Worm (Caenorhabditis elegans) whole organism, young adult: ENCODE measurements around the gene fcmt-1.

Source experiments
- B0035.1 ChIP-seq: sonication (generic microtip); optimal IDR thresholded peaks from 2 replicates; lab custom pipeline; 2016; ENCODE audit warnings: missing genetic modification characterization, mild to moderate bottlenecking, missing compliant biosample characterization, missing genotype, missing genetic modification reagents
- B0336.3 ChIP-seq: fragments of 200-800 bp; sonication (Bioruptor generic); IDR thresholded peaks from 2 replicates; pipeline ENCODE4 v1.3.6; 2022; ENCODE audit warnings: missing genetic modification characterization, missing compliant biosample characterization
- C17E4.6 ChIP-seq: fragments of 200-800 bp; sonication (Bioruptor generic); IDR thresholded peaks from 2 replicates; pipeline ENCODE4 v1.3.6; 2022; ENCODE audit warnings: missing genetic modification reagents, missing genetic modification characterization, missing compliant biosample characterization
- F23B12.7 ChIP-seq: sonication (generic microtip); optimal IDR thresholded peaks from 2 replicates; lab custom pipeline; 2017; ENCODE audit warnings: missing genetic modification characterization, mild to moderate bottlenecking, missing compliant biosample characterization, antibody characterized with exemption, moderate library complexity; ENCODE audit not compliant: insufficient read depth
- F37B4.10 ChIP-seq: fragments of 200-800 bp; sonication (Bioruptor generic); IDR thresholded peaks from 2 replicates; pipeline ENCODE4 v1.3.6; 2022; ENCODE audit warnings: missing genetic modification characterization, missing compliant biosample characterization
- F52B5.7 ChIP-seq: sonication (generic microtip); optimal IDR thresholded peaks from 2 replicates; lab custom pipeline; 2016; ENCODE audit warnings: mild to moderate bottlenecking, missing genetic modification characterization, missing compliant biosample characterization
- F57C9.4 ChIP-seq: sonication (generic microtip); optimal IDR thresholded peaks from 2 replicates; lab custom pipeline; 2017; ENCODE audit warnings: mild to moderate bottlenecking, missing genetic modification characterization, missing compliant biosample characterization
- K12H6.12 ChIP-seq: fragments of 200-800 bp; sonication (Bioruptor generic); optimal IDR thresholded peaks from 2 replicates; lab custom pipeline; 2018; ENCODE audit warnings: mild to moderate bottlenecking, missing genetic modification characterization, missing compliant biosample characterization
- Y56A3A.18 ChIP-seq: fragments of 200-800 bp; sonication (Bioruptor generic); IDR thresholded peaks from 2 replicates; pipeline ENCODE4 v1.3.6; 2022; ENCODE audit warnings: missing genetic modification reagents, missing genetic modification characterization, missing compliant biosample characterization
- Y67H2A.10 ChIP-seq: fragments of 200-800 bp; sonication (Bioruptor generic); conservative IDR thresholded peaks from 2 replicates; pipeline ENCODE4 v1.3.6; 2022; ENCODE audit warnings: missing genetic modification reagents, missing genetic modification characterization, missing compliant biosample characterization
- ZK185.1 ChIP-seq: sonication (generic microtip); optimal IDR thresholded peaks from 2 replicates; lab custom pipeline; 2016; ENCODE audit warnings: mild to moderate bottlenecking, missing genetic modification characterization, missing compliant biosample characterization; ENCODE audit not compliant: poor library complexity, severe bottlenecking
- atf-7 ChIP-seq: sonication (generic microtip); optimal IDR thresholded peaks from 2 replicates; lab custom pipeline; 2017; ENCODE audit warnings: mild to moderate bottlenecking, missing genetic modification characterization, missing compliant biosample characterization
- attf-5 ChIP-seq: fragments of 200-800 bp; sonication (Bioruptor generic); optimal IDR thresholded peaks from 2 replicates; lab custom pipeline; 2018; ENCODE audit warnings: mild to moderate bottlenecking, missing genetic modification characterization, missing compliant biosample characterization
- bed-2 ChIP-seq: fragments of 200-800 bp; sonication (Bioruptor generic); IDR thresholded peaks from 2 replicates; pipeline ENCODE4 v1.3.6; 2022; ENCODE audit warnings: missing genetic modification reagents, missing genetic modification characterization, missing compliant biosample characterization
- cebp-2 ChIP-seq: fragments of 200-800 bp; sonication (Bioruptor generic); IDR thresholded peaks from 2 replicates; pipeline ENCODE4 v1.3.6; 2022; ENCODE audit warnings: missing genetic modification characterization, missing compliant biosample characterization
- ceh-79 ChIP-seq: sonication (generic microtip); optimal IDR thresholded peaks from 2 replicates; lab custom pipeline; 2017; ENCODE audit warnings: mild to moderate bottlenecking, missing genetic modification characterization, missing compliant biosample characterization
- chd-7 ChIP-seq: sonication (generic microtip); optimal IDR thresholded peaks from 2 replicates; lab custom pipeline; 2016; ENCODE audit warnings: mild to moderate bottlenecking, missing genetic modification characterization, moderate library complexity, missing compliant biosample characterization
- egl-18 ChIP-seq: fragments of 200-800 bp; sonication (Bioruptor generic); IDR thresholded peaks from 2 replicates; pipeline ENCODE4 v1.3.6; 2022; ENCODE audit warnings: missing genetic modification reagents, missing genetic modification characterization, missing compliant biosample characterization
- hlh-26 ChIP-seq: fragments of 200-800 bp; sonication (Bioruptor generic); conservative IDR thresholded peaks from 2 replicates; pipeline ENCODE4 v1.3.6; 2022; ENCODE audit warnings: missing genetic modification reagents, missing genetic modification characterization, missing compliant biosample characterization
- hrde-1 ChIP-seq: sonication (generic microtip); optimal IDR thresholded peaks from 2 replicates; lab custom pipeline; 2016; ENCODE audit warnings: missing genetic modification characterization, mild to moderate bottlenecking, missing compliant biosample characterization, moderate library complexity, missing genotype, missing genetic modification reagents, borderline replicate concordance
- lag-1 ChIP-seq: fragments of 200-800 bp; sonication (Bioruptor generic); IDR thresholded peaks from 2 replicates; pipeline ENCODE4 v1.3.6; 2022; ENCODE audit warnings: missing genetic modification reagents, missing genetic modification characterization, missing compliant biosample characterization
- let-607 ChIP-seq, 2 experiments: fragments of 200-800 bp in 1 of 2; sonication (Bioruptor generic) in 1 of 2; sonication (generic microtip) in 1 of 2; optimal IDR thresholded peaks; 2 replicates each; lab custom pipeline; 2016 to 2018; ENCODE audit warnings: mild to moderate bottlenecking in 2 of 2, missing compliant biosample characterization in 2 of 2, missing genetic modification characterization in 2 of 2, moderate library complexity in 2 of 2, missing genotype in 1 of 2
- lin-35 ChIP-seq, 3 experiments: fragments of 150-350 bp in 2 of 3; sonication (generic microtip) in 1 of 3; optimal IDR thresholded peaks; 2 replicates each; lab custom pipeline; 2014 to 2018; ENCODE audit warnings: missing biosample characterization in 3 of 3, missing genetic modification characterization in 3 of 3, missing genetic modification reagents in 3 of 3
- lin-40 ChIP-seq: sonication (generic microtip); optimal IDR thresholded peaks from 2 replicates; lab custom pipeline; 2016; ENCODE audit warnings: missing genetic modification characterization, mild to moderate bottlenecking, missing compliant biosample characterization, missing genotype, missing genetic modification reagents
- lin-54 ChIP-seq: fragments of 200-800 bp; sonication (Bioruptor generic); optimal IDR thresholded peaks from 2 replicates; lab custom pipeline; 2018; ENCODE audit warnings: mild to moderate bottlenecking, missing genetic modification characterization, missing compliant biosample characterization
- madf-10 ChIP-seq: sonication (generic microtip); optimal IDR thresholded peaks from 2 replicates; lab custom pipeline; 2016; ENCODE audit warnings: mild to moderate bottlenecking, missing genetic modification characterization, missing compliant biosample characterization
- madf-3 ChIP-seq: fragments of 200-800 bp; sonication (Bioruptor generic); IDR thresholded peaks from 2 replicates; pipeline ENCODE4 v1.3.6; 2022; ENCODE audit warnings: missing genetic modification reagents, missing genetic modification characterization, missing compliant biosample characterization
- mcd-1 ChIP-seq: fragments of 200-800 bp; sonication (Bioruptor generic); IDR thresholded peaks from 2 replicates; pipeline ENCODE4 v1.3.6; 2022; ENCODE audit warnings: missing genetic modification reagents, missing genetic modification characterization, missing compliant biosample characterization
- mel-28 ChIP-seq: sonication (generic microtip); optimal IDR thresholded peaks from 2 replicates; lab custom pipeline; 2016; ENCODE audit warnings: borderline replicate concordance, mild to moderate bottlenecking, missing genetic modification characterization, missing compliant biosample characterization
- mes-4 ChIP-seq: sonication (generic microtip); optimal IDR thresholded peaks from 2 replicates; lab custom pipeline; 2016; ENCODE audit warnings: missing genotype, missing genetic modification characterization, missing compliant biosample characterization
- nfya-2 ChIP-seq: fragments of 200-800 bp; sonication (Bioruptor generic); IDR thresholded peaks from 2 replicates; pipeline ENCODE4 v1.3.6; 2022; ENCODE audit warnings: missing genetic modification reagents, missing genetic modification characterization, missing compliant biosample characterization
- nhr-120 ChIP-seq: fragments of 200-800 bp; sonication (Bioruptor generic); IDR thresholded peaks from 2 replicates; pipeline ENCODE4 v1.3.6; 2022; ENCODE audit warnings: missing genetic modification characterization, missing compliant biosample characterization
- nhr-80 ChIP-seq: sonication (generic microtip); optimal IDR thresholded peaks from 2 replicates; lab custom pipeline; 2016; ENCODE audit warnings: missing genetic modification characterization, missing compliant biosample characterization
- rcor-1 ChIP-seq: fragments of 200-800 bp; sonication (Bioruptor generic); IDR thresholded peaks from 2 replicates; pipeline ENCODE4 v1.3.6; 2022; ENCODE audit warnings: missing genetic modification reagents, missing genetic modification characterization, missing compliant biosample characterization
- rec-8 ChIP-seq, 2 experiments: sonication (generic microtip); optimal IDR thresholded peaks; 2 replicates each; lab custom pipeline; 2016; ENCODE audit warnings: mild to moderate bottlenecking in 2 of 2, missing genetic modification characterization in 2 of 2, missing genetic modification reagents in 2 of 2, missing genotype in 2 of 2, missing biosample characterization in 1 of 2, missing compliant biosample characterization in 1 of 2, moderate library complexity in 1 of 2
- repo-1 ChIP-seq: sonication (generic microtip); optimal IDR thresholded peaks from 2 replicates; lab custom pipeline; 2017; ENCODE audit warnings: mild to moderate bottlenecking, missing genetic modification characterization, missing compliant biosample characterization
- sea-2 ChIP-seq: fragments of 200-800 bp; sonication (Bioruptor generic); IDR thresholded peaks from 2 replicates; pipeline ENCODE4 v1.3.6; 2022; ENCODE audit warnings: missing genetic modification characterization, missing compliant biosample characterization
- snpc-3.4 ChIP-seq: sonication (generic microtip); optimal IDR thresholded peaks from 2 replicates; lab custom pipeline; 2017; ENCODE audit warnings: missing genetic modification characterization, mild to moderate bottlenecking, missing compliant biosample characterization, antibody characterized with exemption, moderate library complexity, missing genotype, missing genetic modification reagents
- tbx-9 ChIP-seq: sonication (generic microtip); optimal IDR thresholded peaks from 2 replicates; lab custom pipeline; 2016; ENCODE audit warnings: borderline replicate concordance, missing genetic modification characterization, inconsistent platforms, missing compliant biosample characterization
- tlf-1 ChIP-seq: fragments of 200-800 bp; sonication (Bioruptor generic); optimal IDR thresholded peaks from 2 replicates; lab custom pipeline; 2018; ENCODE audit warnings: mild to moderate bottlenecking, missing genetic modification characterization, missing compliant biosample characterization
- unc-130 ChIP-seq: sonication (generic microtip); optimal IDR thresholded peaks from 2 replicates; lab custom pipeline; 2016; ENCODE audit warnings: missing genetic modification reagents, missing genetic modification characterization, missing compliant biosample characterization
- zim-3 ChIP-seq: sonication (generic microtip); optimal IDR thresholded peaks from 2 replicates; lab custom pipeline; 2017; ENCODE audit warnings: mild to moderate bottlenecking, missing genetic modification characterization, moderate library complexity, missing compliant biosample characterization
- ztf-18 ChIP-seq: sonication (generic microtip); optimal IDR thresholded peaks from 2 replicates; lab custom pipeline; 2016; ENCODE audit warnings: missing genotype, mild to moderate bottlenecking, missing genetic modification characterization, missing compliant biosample characterization
- ztf-22 ChIP-seq: fragments of 200-800 bp; sonication (Bioruptor generic); optimal IDR thresholded peaks from 2 replicates; lab custom pipeline; 2018; ENCODE audit warnings: mild to moderate bottlenecking, missing genetic modification characterization, moderate library complexity, missing compliant biosample characterization
- ztf-26 ChIP-seq: sonication (generic microtip); optimal IDR thresholded peaks from 2 replicates; lab custom pipeline; 2017; ENCODE audit warnings: missing genetic modification characterization, missing compliant biosample characterization
- ztf-28 ChIP-seq: fragments of 200-800 bp; sonication (Bioruptor generic); IDR thresholded peaks from 2 replicates; pipeline ENCODE4 v1.3.6; 2022; ENCODE audit warnings: missing genetic modification reagents, missing genetic modification characterization, missing compliant biosample characterization

The fcmt-1 gene

ce11 chrII:11746782-11747288 is 37.5 kb upstream of the fcmt-1 start (continued):
- no peak for TF ChIP-seq unc-130 (GFP tag; lab: Kevin White, UChicago)
- TF ChIP-seq bed-2: peak; percentile 23; the same call in 1 of the 2 replicates
- TF ChIP-seq nhr-120: no peak
- no peak for TF ChIP-seq ztf-18 (tag; lab: Kevin White, UChicago)
- TF ChIP-seq hrde-1 (tag; lab: Kevin White, UChicago): no peak

- no peak for TF ChIP-seq zim-3 (tag; lab: Kevin White, UChicago)
- TF ChIP-seq Y67H2A.10 (GFP tag; lab: Robert Waterston, UW): no peak
- TF ChIP-seq F23B12.7 (tag; lab: Kevin White, UChicago): no peak
- TF ChIP-seq rec-8 (tag; optimal IDR thresholded peaks at IDR 0.05; lab: Kevin White, UChicago): peak in 1 of 2 experiments; percentile 26
- TF ChIP-seq let-607 (tag; optimal IDR thresholded peaks at IDR 0.05; lab: Kevin White, UChicago): no peak
- no peak for TF ChIP-seq nfya-2 (GFP tag; lab: Robert Waterston, UW)
- TF ChIP-seq egl-18 (GFP tag; lab: Robert Waterston, UW): no peak
- no peak for TF ChIP-seq tbx-9 (tag; lab: Kevin White, UChicago)
- TF ChIP-seq mel-28 (tag; lab: Kevin White, UChicago): no peak
- peak; percentile 56; the same call in 1 of the 2 replicates for TF ChIP-seq cebp-2 (GFP tag; lab: Robert Waterston, UW)
- TF ChIP-seq unc-130 (GFP tag; lab: Kevin White, UChicago): no peak
- TF ChIP-seq rcor-1 (GFP tag; lab: Robert Waterston, UW): no peak
- TF ChIP-seq atf-7 (tag; lab: Kevin White, UChicago): no peak
- 0 out of 2 replicates have a peak, but pooled peaks have one; percentile 15 for TF ChIP-seq C17E4.6 (GFP tag; lab: Robert Waterston, UW)
- TF ChIP-seq K12H6.12 (tag; lab: Kevin White, UChicago): no peak
- no peak for TF ChIP-seq ztf-28 (GFP tag; lab: Robert Waterston, UW)
- no peak for TF ChIP-seq sea-2 (GFP tag; lab: Robert Waterston, UW)
- TF ChIP-seq attf-5 (GFP tag; lab: Kevin White, UChicago): no peak
- no peak for TF ChIP-seq F57C9.4 (tag; lab: Kevin White, UChicago)
- TF ChIP-seq mes-4 (tag; lab: Kevin White, UChicago): no peak
- TF ChIP-seq ztf-22 (GFP tag; lab: Kevin White, UChicago): no peak
- TF ChIP-seq bed-2: no peak
- no peak for TF ChIP-seq ZK185.1 (tag; lab: Kevin White, UChicago)
- TF ChIP-seq ceh-79: peak; percentile 33
- no peak for TF ChIP-seq F52B5.7 (tag; lab: Kevin White, UChicago)
- no peak for TF ChIP-seq ztf-26 (tag; lab: Kevin White, UChicago)
- TF ChIP-seq B0336.3 (GFP tag; lab: Robert Waterston, UW): no peak
- no peak for TF ChIP-seq nhr-80
- 0 out of 2 replicates have a peak, but pooled peaks have one; percentile 7 for TF ChIP-seq mcd-1 (GFP tag; lab: Robert Waterston, UW)
- no peak for TF ChIP-seq madf-3 (GFP tag; lab: Robert Waterston, UW)
- TF ChIP-seq lag-1: no peak
- TF ChIP-seq tlf-1 (GFP tag; lab: Kevin White, UChicago): no peak
- no peak for TF ChIP-seq B0035.1 (tag; lab: Kevin White, UChicago)
- no peak for TF ChIP-seq hlh-26
- no peak for TF ChIP-seq lin-54 (GFP tag; lab: Kevin White, UChicago)
- peak; percentile 11 for TF ChIP-seq repo-1 (tag; lab: Kevin White, UChicago)
- no peak for TF ChIP-seq madf-10
- TF ChIP-seq snpc-3.4 (tag; lab: Kevin White, UChicago): no peak
- TF ChIP-seq lin-35 (GFP tag; optimal IDR thresholded peaks at IDR 0.05; lab: Kevin White, UChicago): no peak
- TF ChIP-seq F37B4.10 (GFP tag; lab: Robert Waterston, UW): no peak
- TF ChIP-seq Y56A3A.18: no peak
- no peak for TF ChIP-seq chd-7 (tag; lab: Kevin White, UChicago)
- no peak for TF ChIP-seq lin-40 (tag; lab: Kevin White, UChicago)
Observed at ce11 chrII:11742320-11742719, 33.0 kb upstream of the fcmt-1 start.
